Fruit fly (Drosophila melanogaster) whole organism, wandering third instar larva: ENCODE results near the gene Tis11.

Experiments
- Abd-B ChIP-seq: fragments of >200 bp; optimal IDR thresholded peaks from 2 replicates; lab custom pipeline; 2017; ENCODE audit warnings: missing biosample characterization, missing genetic modification characterization
- CG32264 ChIP-seq: fragments of 200-800 bp; sonication (Bioruptor generic); optimal IDR thresholded peaks from 2 replicates; lab custom pipeline; 2016; ENCODE audit warnings: missing biosample characterization, missing genetic modification characterization
- CG9705 ChIP-seq: fragments of 200-800 bp; sonication (Bioruptor generic); optimal IDR thresholded peaks from 2 replicates; lab custom pipeline; 2018; ENCODE audit warnings: missing biosample characterization, mild to moderate bottlenecking, missing genetic modification characterization
- CrebA ChIP-seq: fragments of 200-800 bp; sonication (Bioruptor generic); optimal IDR thresholded peaks from 2 replicates; lab custom pipeline; 2016; ENCODE audit warnings: missing biosample characterization, mild to moderate bottlenecking, missing genetic modification characterization, borderline replicate concordance
- Dfd ChIP-seq: fragments of >200 bp; optimal IDR thresholded peaks from 2 replicates; lab custom pipeline; 2017; ENCODE audit warnings: missing biosample characterization, missing genetic modification characterization
- Dif ChIP-seq: fragments of 200-275, 200-300 bp; sonication (Bioruptor generic); optimal IDR thresholded peaks from 2 replicates; lab custom pipeline; 2018; ENCODE audit warnings: missing biosample characterization, missing genetic modification characterization; ENCODE audit not compliant: partially characterized antibody
- GATAd ChIP-seq: sonication (Bioruptor generic); optimal IDR thresholded peaks from 2 replicates; lab custom pipeline; 2016; ENCODE audit warnings: missing biosample characterization, missing genetic modification characterization
- HLH106 ChIP-seq: fragments of 200-800 bp; optimal IDR thresholded peaks from 3 replicates; lab custom pipeline; 2019; ENCODE audit warnings: missing biosample characterization, mild to moderate bottlenecking, missing genetic modification characterization, moderate library complexity
- Hnf4 ChIP-seq: fragments of 200-800 bp; sonication (Bioruptor generic); optimal IDR thresholded peaks from 2 replicates; lab custom pipeline; 2016; ENCODE audit warnings: missing biosample characterization, mild to moderate bottlenecking, missing genetic modification characterization
- Hr78 ChIP-seq: fragments of >200 bp; optimal IDR thresholded peaks from 2 replicates; lab custom pipeline; 2017; ENCODE audit warnings: missing biosample characterization, missing genetic modification characterization
- Hr83 ChIP-seq: fragments of 200-300 bp; sonication (Bioruptor generic); optimal IDR thresholded peaks from 2 replicates; lab custom pipeline; 2016; ENCODE audit warnings: missing biosample characterization, mild to moderate bottlenecking, missing genetic modification characterization, moderate library complexity; ENCODE audit not compliant: poor library complexity, severe bottlenecking
- Jra ChIP-seq: sonication (Bioruptor generic); optimal IDR thresholded peaks from 2 replicates; lab custom pipeline; 2016; ENCODE audit warnings: missing biosample characterization, missing genetic modification characterization
- Mio ChIP-seq: sonication (Bioruptor generic); optimal IDR thresholded peaks from 2 replicates; lab custom pipeline; 2016; ENCODE audit warnings: missing biosample characterization, missing genetic modification characterization
- Myc ChIP-seq: fragments of >200 bp; optimal IDR thresholded peaks from 2 replicates; lab custom pipeline; 2017
- N ChIP-seq: fragments of >200 bp; optimal IDR thresholded peaks from 2 replicates; lab custom pipeline; 2018; ENCODE audit warnings: missing biosample characterization, missing external identifiers, missing genetic modification characterization
- OdsH ChIP-seq: fragments of 200-800 bp; sonication (Bioruptor generic); optimal IDR thresholded peaks from 2 replicates; lab custom pipeline; 2016; ENCODE audit warnings: missing biosample characterization, mild to moderate bottlenecking, missing genetic modification characterization
- Rel ChIP-seq, 2 experiments: fragments of 200-800 bp; sonication (Bioruptor generic) in 1 of 2; optimal IDR thresholded peaks; 2 replicates in 1 of 2; 3 replicates in 1 of 2; lab custom pipeline; 2016 to 2019; ENCODE audit warnings: mild to moderate bottlenecking in 2 of 2, missing biosample characterization in 2 of 2, missing genetic modification characterization in 2 of 2, moderate library complexity in 1 of 2
- Sp1 ChIP-seq: fragments of 200-800 bp; sonication (Bioruptor generic); optimal IDR thresholded peaks from 3 replicates; lab custom pipeline; 2019; ENCODE audit warnings: missing biosample characterization, mild to moderate bottlenecking, missing genetic modification characterization, moderate library complexity
- Vsx2 ChIP-seq: fragments of 200-300, 225-300 bp; sonication (Bioruptor generic); optimal IDR thresholded peaks from 2 replicates; lab custom pipeline; 2018; ENCODE audit warnings: missing biosample characterization, missing genetic modification characterization; ENCODE audit not compliant: partially characterized antibody
- br ChIP-seq: fragments of 200-800 bp; sonication (Bioruptor generic); optimal IDR thresholded peaks from 2 replicates; lab custom pipeline; 2016; ENCODE audit warnings: missing biosample characterization, missing genetic modification characterization
- brk ChIP-seq: fragments of 200-800 bp; sonication (Bioruptor generic); optimal IDR thresholded peaks from 2 replicates; lab custom pipeline; 2016; ENCODE audit warnings: missing biosample characterization, mild to moderate bottlenecking, missing genetic modification characterization
- dl ChIP-seq, 2 experiments: fragments of 175-275, 200-275 bp in 1 of 2; fragments of 200-275 bp in 1 of 2; sonication (Bioruptor generic); optimal IDR thresholded peaks; lab custom pipeline; 2018; ENCODE audit warnings: mild to moderate bottlenecking in 2 of 2, missing biosample characterization in 2 of 2, missing genetic modification characterization in 2 of 2, moderate library complexity in 2 of 2; ENCODE audit not compliant: partially characterized antibody in 2 of 2, insufficient read depth in 1 of 2
- dmrt93B ChIP-seq: fragments of 200-800 bp; sonication (Bioruptor generic); optimal IDR thresholded peaks from 2 replicates; lab custom pipeline; 2018; ENCODE audit warnings: missing biosample characterization, mild to moderate bottlenecking, missing genetic modification characterization
- dsf ChIP-seq: sonication (Bioruptor generic); optimal IDR thresholded peaks from 2 replicates; lab custom pipeline; 2016; ENCODE audit warnings: missing biosample characterization, missing genetic modification characterization, borderline replicate concordance
- ey ChIP-seq: fragments of 200-800 bp; sonication (Bioruptor generic); optimal IDR thresholded peaks from 2 replicates; lab custom pipeline; 2016; ENCODE audit warnings: missing biosample characterization, missing genetic modification characterization
- foxo ChIP-seq, 2 experiments: fragments of 200-800 bp; sonication (Bioruptor generic); optimal IDR thresholded peaks; 2 replicates in 1 of 2; 3 replicates in 1 of 2; lab custom pipeline; 2016 to 2017; ENCODE audit warnings: missing biosample characterization in 2 of 2, missing genetic modification characterization in 2 of 2
- fru ChIP-seq: fragments of 200-800 bp; sonication (Bioruptor generic); optimal IDR thresholded peaks from 3 replicates; lab custom pipeline; 2016; ENCODE audit warnings: missing biosample characterization, mild to moderate bottlenecking, missing genetic modification characterization
- h ChIP-seq: fragments of 200-800 bp; sonication (Bioruptor generic); optimal IDR thresholded peaks from 3 replicates; lab custom pipeline; 2016; ENCODE audit warnings: missing biosample characterization, mild to moderate bottlenecking, missing genetic modification characterization
- jim ChIP-seq: fragments of 175-275, 200-325 bp; sonication (Bioruptor generic); optimal IDR thresholded peaks from 2 replicates; lab custom pipeline; 2016; ENCODE audit warnings: missing biosample characterization, mild to moderate bottlenecking, missing genetic modification characterization
- lola ChIP-seq: fragments of >200 bp; optimal IDR thresholded peaks from 2 replicates; lab custom pipeline; 2017; ENCODE audit warnings: missing biosample characterization, missing genetic modification characterization
- pan ChIP-seq: fragments of >200 bp; optimal IDR thresholded peaks from 2 replicates; lab custom pipeline; 2017
- psq ChIP-seq: fragments of 200-800 bp; sonication (Bioruptor generic); optimal IDR thresholded peaks from 3 replicates; lab custom pipeline; 2017; ENCODE audit warnings: missing biosample characterization, mild to moderate bottlenecking, missing genetic modification characterization, moderate library complexity
- rgr ChIP-seq: fragments of 200-800 bp; sonication (Bioruptor generic); optimal IDR thresholded peaks from 3 replicates; lab custom pipeline; 2016; ENCODE audit warnings: missing biosample characterization, mild to moderate bottlenecking, missing genetic modification characterization
- sage ChIP-seq: fragments of 200-800 bp; sonication (Bioruptor generic); optimal IDR thresholded peaks from 2 replicates; lab custom pipeline; 2016; ENCODE audit warnings: missing biosample characterization, mild to moderate bottlenecking, missing genetic modification characterization
- sv ChIP-seq: fragments of 200-800 bp; sonication (Bioruptor generic); optimal IDR thresholded peaks from 3 replicates; lab custom pipeline; 2016; ENCODE audit warnings: missing biosample characterization, missing genetic modification characterization
- tai ChIP-seq: sonication (Bioruptor generic); optimal IDR thresholded peaks from 2 replicates; lab custom pipeline; 2016; ENCODE audit warnings: missing biosample characterization, missing genetic modification characterization
- usp ChIP-seq: fragments of >200 bp; optimal IDR thresholded peaks from 2 replicates; lab custom pipeline; 2017; ENCODE audit warnings: missing biosample characterization, missing genetic modification characterization
- woc ChIP-seq: sonication (Bioruptor generic); optimal IDR thresholded peaks from 2 replicates; lab custom pipeline; 2016; ENCODE audit warnings: missing biosample characterization, mild to moderate bottlenecking, missing genetic modification characterization

The Tis11 gene

dm6 chrX:12664117-12664783 is 5.0 kb downstream of the Tis11 start:
- TF ChIP-seq Mio (GFP tag; lab: Kevin White, UChicago) (no peak), woc (GFP tag; lab: Kevin White, UChicago) (peak; percentile 41), rgr (no peak), Abd-B (GFP tag; lab: Kevin White, UChicago) (no peak), Jra (GFP tag; lab: Kevin White, UChicago) (no peak), ey (no peak), Myc (peak; percentile 66), psq (no peak), Dfd (GFP tag; lab: Kevin White, UChicago) (no peak), Sp1 (no peak), Hr78 (GFP tag; lab: Kevin White, UChicago) (no peak), tai (GFP tag; lab: Kevin White, UChicago) (no peak), Hnf4 (GFP tag; lab: Kevin White, UChicago) (no peak), brk (GFP tag; lab: Kevin White, UChicago) (no peak), lola (no peak), sage (GFP tag; lab: Kevin White, UChicago) (no peak), CG32264 (GFP tag; lab: Kevin White, UChicago) (no peak), Vsx2 (GFP tag; lab: Kevin White, UChicago) (no peak), fru (GFP tag; lab: Kevin White, UChicago) (peak; percentile 14), jim (no peak), foxo (GFP tag; optimal IDR thresholded peaks at IDR 0.05; lab: Kevin White, UChicago) (no peak), pan (lab: Kevin White, UChicago) (no peak), br (GFP tag; lab: Kevin White, UChicago) (no peak), usp (GFP tag; lab: Kevin White, UChicago) (no peak), dmrt93B (GFP tag; lab: Kevin White, UChicago) (no peak)

DNA sequence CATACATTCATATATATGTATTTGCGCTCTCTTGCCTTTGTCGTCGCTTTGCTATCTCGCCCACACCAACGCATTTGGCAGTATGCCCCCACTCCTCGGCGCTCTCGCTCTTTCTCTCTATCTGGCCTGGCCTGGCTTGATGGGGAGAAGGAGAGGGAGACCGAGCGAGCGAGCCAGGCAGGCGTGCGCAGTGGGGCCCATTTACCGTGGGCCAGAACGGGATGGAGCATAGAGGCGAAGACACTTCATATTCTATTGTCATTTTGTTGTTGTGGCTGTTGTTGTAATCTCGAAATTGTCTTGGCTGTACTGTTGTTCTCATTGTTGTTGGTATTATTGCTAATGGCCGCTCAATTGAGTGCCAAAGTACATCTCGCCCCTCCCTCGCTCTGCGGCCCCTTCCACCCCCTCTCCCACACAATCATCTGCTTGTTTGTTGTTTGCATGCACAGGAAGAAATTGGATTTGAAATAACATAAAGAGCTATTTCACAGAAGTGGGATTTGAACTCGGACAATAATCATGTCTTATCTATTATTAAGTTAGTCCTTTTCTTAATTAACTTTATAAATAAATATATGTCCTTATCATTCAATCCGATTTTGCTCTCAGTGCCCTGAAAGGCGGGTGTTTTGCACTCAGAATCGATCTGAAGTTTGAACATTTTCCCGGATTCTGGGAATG is 6.0 kb downstream of the Tis11 start:
- TF ChIP-seq h (GFP tag; lab: Kevin White, UChicago) (peak; percentile 87), CG9705 (GFP tag; lab: Kevin White, UChicago) (peak; percentile 66), Myc (no peak), br (GFP tag; lab: Kevin White, UChicago) (peak; percentile 80), GATAd (GFP tag; lab: Kevin White, UChicago) (peak; percentile 42), lola (no peak), Jra (GFP tag; lab: Kevin White, UChicago) (peak; percentile 9), rgr (peak; percentile 93), brk (GFP tag; lab: Kevin White, UChicago) (peak; percentile 81), Dfd (GFP tag; lab: Kevin White, UChicago) (no peak), foxo (GFP tag; optimal IDR thresholded peaks at IDR 0.05; lab: Kevin White, UChicago) (peak in 1 of 2 experiments; percentile 94), Mio (GFP tag; lab: Kevin White, UChicago) (no peak), N (GFP tag; lab: Kevin White, UChicago) (no peak), ey (peak; percentile 88), usp (GFP tag; lab: Kevin White, UChicago) (no peak), OdsH (GFP tag; lab: Kevin White, UChicago) (peak; percentile 88), jim (no peak), Sp1 (peak; percentile 94), dl (GFP tag; optimal IDR thresholded peaks at IDR 0.05; lab: Kevin White, UChicago; ENCODE audit: insufficient read depth in 1 of 2, partially characterized antibody in 2 of 2) (peak; percentile 69 to 91), CG32264 (GFP tag; lab: Kevin White, UChicago) (peak; percentile 58), woc (GFP tag; lab: Kevin White, UChicago) (peak; percentile 53), Hnf4 (GFP tag; lab: Kevin White, UChicago) (peak; percentile 90), psq (peak; percentile 86), Abd-B (GFP tag; lab: Kevin White, UChicago) (no peak), Dif (peak; percentile 90), Hr83 (GFP tag; lab: Kevin White, UChicago) (peak; percentile 19), tai (GFP tag; lab: Kevin White, UChicago) (peak; percentile 76), Vsx2 (GFP tag; lab: Kevin White, UChicago) (no peak), dsf (GFP tag; lab: Kevin White, UChicago) (no peak), HLH106 (tag; lab: Kevin White, UChicago) (peak; percentile 95), fru (GFP tag; lab: Kevin White, UChicago) (peak; percentile 82), sage (GFP tag; lab: Kevin White, UChicago) (peak; percentile 82), sv (GFP tag; lab: Kevin White, UChicago) (peak; percentile 25), Rel (GFP tag; optimal IDR thresholded peaks at IDR 0.05; lab: Kevin White, UChicago) (peak; percentile 27), Rel (tag; optimal IDR thresholded peaks at IDR 0.05; lab: Kevin White, UChicago) (peak; percentile 67), CrebA (GFP tag; lab: Kevin White, UChicago) (peak; percentile 22), dmrt93B (GFP tag; lab: Kevin White, UChicago) (peak; percentile 88), Hr78 (GFP tag; lab: Kevin White, UChicago) (no peak), pan (lab: Kevin White, UChicago) (no peak)
